Worm (Caenorhabditis elegans): ENCODE measurements around the gene F40G9.6.
A peak's percentile ranks its signal among the peaks of the same experiment; 100 is the strongest.

F40G9.6 gene

ce11 chrIII:211387-211786 lies 32.0 kb downstream of the F40G9.6 start:
- TF ChIP-seq fkh-10 (GFP tag; optimal IDR thresholded peaks at IDR 0.05) (peak; percentile 46), sup-37 (GFP tag; optimal IDR thresholded peaks at IDR 0.05) (no peak), lin-14 (GFP tag; optimal IDR thresholded peaks at IDR 0.05) (peak; percentile 31)

ce11 chrIII:220368-220767 lies 41.0 kb downstream of the F40G9.6 start:
- TF ChIP-seq mdl-1 (tag; optimal IDR thresholded peaks at IDR 0.05): no peak
- no peak for TF ChIP-seq mep-1 (tag; optimal IDR thresholded peaks at IDR 0.05)
- peak in 1 of 3 experiments; percentile 32 for TF ChIP-seq ceh-82 (tag; optimal IDR thresholded peaks at IDR 0.05)
- peak; percentile 15 to 26 for TF ChIP-seq efl-1 (optimal IDR thresholded peaks at IDR 0.05)
- TF ChIP-seq efl-1 (GFP tag; optimal IDR thresholded peaks at IDR 0.05 in 1 of 2): no peak
- TF ChIP-seq snu-23 (GFP tag; optimal IDR thresholded peaks at IDR 0.05): peak; percentile 5
- no peak for TF ChIP-seq hlh-17 (GFP tag; optimal IDR thresholded peaks at IDR 0.05; ENCODE audit: borderline replicate concordance)
- TF ChIP-seq fkh-4 (tag; optimal IDR thresholded peaks at IDR 0.05; ENCODE audit: borderline replicate concordance): no peak
- TF ChIP-seq ztf-4 (tag; optimal IDR thresholded peaks at IDR 0.05): no peak
- peak; percentile 43 for TF ChIP-seq fkh-8 (tag; optimal IDR thresholded peaks at IDR 0.05)
- no peak for TF ChIP-seq nhr-84 (tag; optimal IDR thresholded peaks at IDR 0.05)
- no peak for TF ChIP-seq alr-1 (tag; optimal IDR thresholded peaks at IDR 0.05; ENCODE audit: borderline replicate concordance)
- TF ChIP-seq nhr-90 (tag; optimal IDR thresholded peaks at IDR 0.05; ENCODE audit: poor library complexity): no peak
- no peak for TF ChIP-seq grh-1 (GFP tag; IDR thresholded peaks at IDR 0.05)
- no peak for TF ChIP-seq dsc-1 (tag; optimal IDR thresholded peaks at IDR 0.05)

- TF ChIP-seq elt-3 (tag; optimal IDR thresholded peaks at IDR 0.05) (no peak), elt-2 (tag; optimal IDR thresholded peaks at IDR 0.05) (no peak), sox-4 (tag; optimal IDR thresholded peaks at IDR 0.05) (no peak), rnt-1 (tag; optimal IDR thresholded peaks at IDR 0.05) (no peak), sptf-1 (tag; optimal IDR thresholded peaks at IDR 0.05) (no peak), ceh-82 (tag; optimal IDR thresholded peaks at IDR 0.05) (no peak), zag-1 (tag; optimal IDR thresholded peaks at IDR 0.05) (no peak), ceh-90 (tag; optimal IDR thresholded peaks at IDR 0.05) (no peak), fos-1 (tag; optimal IDR thresholded peaks at IDR 0.05) (no peak)
Measured at ce11 chrIII:222508-222907, 43.2 kb downstream of the F40G9.6 start.

ce11 chrIII:227033-227432 lies 47.7 kb downstream of the F40G9.6 start:
- TF ChIP-seq tlp-1 (tag; optimal IDR thresholded peaks at IDR 0.05): no peak
- TF ChIP-seq xbp-1 (tag; optimal IDR thresholded peaks at IDR 0.05): no peak
- TF ChIP-seq nhr-19 (GFP tag; conservative IDR thresholded peaks at IDR 0.05): no peak
- TF ChIP-seq nhr-77 (tag; optimal IDR thresholded peaks at IDR 0.05): no peak
- no peak for TF ChIP-seq ceh-8 (GFP tag; optimal IDR thresholded peaks at IDR 0.05)
- TF ChIP-seq lin-35 (GFP tag; optimal IDR thresholded peaks at IDR 0.05): no peak
- no peak for TF ChIP-seq lin-15B (tag; optimal IDR thresholded peaks at IDR 0.05)
- no peak for TF ChIP-seq ztf-4 (tag; optimal IDR thresholded peaks at IDR 0.05)
- TF ChIP-seq nhr-90 (tag; optimal IDR thresholded peaks at IDR 0.05; ENCODE audit: poor library complexity): no peak
- TF ChIP-seq lin-13 (GFP tag; optimal IDR thresholded peaks at IDR 0.05): no peak
- no peak for TF ChIP-seq ceh-88 (GFP tag; IDR thresholded peaks at IDR 0.05)
- no peak for TF ChIP-seq nhr-84 (tag; optimal IDR thresholded peaks at IDR 0.05)
- TF ChIP-seq C16A3.4 (tag; optimal IDR thresholded peaks at IDR 0.05): no peak
- no peak for TF ChIP-seq swsn-7 (tag; optimal IDR thresholded peaks at IDR 0.05)
- TF ChIP-seq mep-1 (tag; optimal IDR thresholded peaks at IDR 0.05): no peak
- TF ChIP-seq ama-1 (optimal IDR thresholded peaks at IDR 0.05): no peak
- TF ChIP-seq fkh-10 (GFP tag; optimal IDR thresholded peaks at IDR 0.05): no peak
- no peak for TF ChIP-seq ceh-90 (tag; optimal IDR thresholded peaks at IDR 0.05)
- TF ChIP-seq ceh-82 (tag; optimal IDR thresholded peaks at IDR 0.05): no peak
